Worm (Caenorhabditis elegans): ENCODE measurements around the gene ZK792.7.

- TF ChIP-seq flt-1 (GFP tag; IDR thresholded peaks at IDR 0.05) (no peak), tab-1 (GFP tag; IDR thresholded peaks at IDR 0.05) (no peak), ztf-23 (GFP tag; IDR thresholded peaks at IDR 0.05) (no peak), cog-1 (tag; optimal IDR thresholded peaks at IDR 0.05) (no peak), ref-1 (GFP tag; conservative IDR thresholded peaks at IDR 0.05) (no peak), klf-2 (GFP tag; conservative IDR thresholded peaks at IDR 0.05) (no peak)
Observed at ce11 chrIV:11735025-11735424, 40.8 kb downstream of the ZK792.7 start, which contains the start of gene K01A6.6.
